Fruit fly (Drosophila melanogaster): ENCODE measurements around the gene CG4991.

CG4991 gene

dm6 chrX:17125017-17125821 is 33.6 kb downstream of the CG4991 start (continued):
- TF ChIP-seq Rel (GFP tag; optimal IDR thresholded peaks at IDR 0.05): no peak
- no peak for TF ChIP-seq Rel (tag; optimal IDR thresholded peaks at IDR 0.05)
- no peak for TF ChIP-seq ey (GFP tag; optimal IDR thresholded peaks at IDR 0.05)
- TF ChIP-seq Hr83 (GFP tag; optimal IDR thresholded peaks at IDR 0.05; ENCODE audit: poor library complexity, severe bottlenecking): no peak

- TF ChIP-seq Jra (GFP tag; optimal IDR thresholded peaks at IDR 0.05): peak; percentile 11
- no peak for TF ChIP-seq tai (GFP tag; optimal IDR thresholded peaks at IDR 0.05)
- TF ChIP-seq foxo (GFP tag; optimal IDR thresholded peaks at IDR 0.05): peak in 1 of 2 experiments; percentile 74
- TF ChIP-seq rgr (GFP tag; optimal IDR thresholded peaks at IDR 0.05): peak; percentile 75
- peak; percentile 71 for TF ChIP-seq OdsH (GFP tag; optimal IDR thresholded peaks at IDR 0.05)
- TF ChIP-seq Vsx2 (GFP tag; optimal IDR thresholded peaks at IDR 0.05; ENCODE audit: partially characterized antibody): no peak
- TF ChIP-seq dmrt93B (GFP tag; optimal IDR thresholded peaks at IDR 0.05): no peak
- peak; percentile 68 for TF ChIP-seq h (GFP tag; optimal IDR thresholded peaks at IDR 0.05)
- no peak for TF ChIP-seq ey (GFP tag; optimal IDR thresholded peaks at IDR 0.05)
- TF ChIP-seq Dfd (GFP tag; optimal IDR thresholded peaks at IDR 0.05): no peak
- no peak for TF ChIP-seq pan (optimal IDR thresholded peaks at IDR 0.05)
- TF ChIP-seq lola (GFP tag; optimal IDR thresholded peaks at IDR 0.05): no peak
- no peak for TF ChIP-seq jim (GFP tag; optimal IDR thresholded peaks at IDR 0.05)
- peak; percentile 63 for TF ChIP-seq HLH106 (tag; optimal IDR thresholded peaks at IDR 0.05)
- TF ChIP-seq sv (GFP tag; optimal IDR thresholded peaks at IDR 0.05): peak; percentile 24
- peak; percentile 3 for TF ChIP-seq Hr83 (GFP tag; optimal IDR thresholded peaks at IDR 0.05; ENCODE audit: poor library complexity, severe bottlenecking)
- peak; percentile 60 for TF ChIP-seq Dif (GFP tag; optimal IDR thresholded peaks at IDR 0.05; ENCODE audit: partially characterized antibody)
- TF ChIP-seq dl (GFP tag; optimal IDR thresholded peaks at IDR 0.05; ENCODE audit: insufficient read depth in 1 of 2, partially characterized antibody in 2 of 2): no peak
- TF ChIP-seq br (GFP tag; optimal IDR thresholded peaks at IDR 0.05): peak; percentile 31
- TF ChIP-seq sage (GFP tag; optimal IDR thresholded peaks at IDR 0.05): peak; percentile 19
- TF ChIP-seq N (GFP tag; optimal IDR thresholded peaks at IDR 0.05): no peak
- TF ChIP-seq CrebA (GFP tag; optimal IDR thresholded peaks at IDR 0.05; ENCODE audit: borderline replicate concordance): no peak
- TF ChIP-seq Sp1 (GFP tag; optimal IDR thresholded peaks at IDR 0.05): peak; percentile 70
- TF ChIP-seq psq (GFP tag; optimal IDR thresholded peaks at IDR 0.05): peak; percentile 69
- no peak for TF ChIP-seq CG32264 (GFP tag; optimal IDR thresholded peaks at IDR 0.05)
- TF ChIP-seq fru (GFP tag; optimal IDR thresholded peaks at IDR 0.05): peak; percentile 50
- no peak for TF ChIP-seq woc (GFP tag; optimal IDR thresholded peaks at IDR 0.05)
- no peak for TF ChIP-seq Rel (GFP tag; optimal IDR thresholded peaks at IDR 0.05)
- peak; percentile 38 for TF ChIP-seq Rel (tag; optimal IDR thresholded peaks at IDR 0.05)
- peak; percentile 33 for TF ChIP-seq Hnf4 (GFP tag; optimal IDR thresholded peaks at IDR 0.05)
These were observed 38.2 kb downstream of the CG4991 start for dm6 chrX:17129733-17130466.

- TF ChIP-seq CG9705 (GFP tag; optimal IDR thresholded peaks at IDR 0.05) (no peak), psq (GFP tag; optimal IDR thresholded peaks at IDR 0.05) (no peak), h (GFP tag; optimal IDR thresholded peaks at IDR 0.05) (no peak)
These were observed 41.0 kb downstream of the CG4991 start for dm6 chrX:17132685-17133084.

DNA sequence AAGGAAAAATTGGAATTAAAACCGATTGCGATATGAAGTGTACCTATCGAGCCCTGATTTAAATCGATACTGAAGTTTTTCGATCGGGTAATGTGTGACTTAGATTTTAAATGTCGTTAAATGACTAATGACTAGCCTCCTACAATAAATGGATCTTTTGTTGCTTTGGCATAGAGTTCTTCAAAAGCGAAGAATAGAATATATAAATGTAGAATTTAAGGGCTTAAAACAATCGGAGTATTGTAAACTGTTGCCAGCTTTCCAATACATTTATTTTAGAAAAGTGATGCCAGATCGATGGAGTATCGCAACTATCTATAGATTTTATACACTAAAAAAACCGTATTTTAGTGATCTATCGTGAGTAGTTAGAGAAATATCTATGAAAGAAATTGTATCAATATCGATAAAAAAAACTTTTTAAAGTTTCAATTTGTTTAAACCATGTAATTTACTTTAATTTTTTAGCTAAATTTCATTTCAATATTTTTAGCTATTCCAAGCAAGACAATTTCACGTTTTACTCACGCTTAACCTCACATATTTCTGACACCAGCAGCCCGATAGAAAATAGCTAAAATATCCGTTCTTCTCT is 51.4 kb downstream of the CG4991 start, which contains the start of the genes mei-217 and mei-218:
Gene mei-217, minus strand, starts transcription at position 51 of the 595 bp plus-strand sequence.
Gene mei-218, minus strand, starts transcription at position 51 of the 595 bp plus-strand sequence.
- no peak for TF ChIP-seq lola (GFP tag; optimal IDR thresholded peaks at IDR 0.05)
- no peak for TF ChIP-seq Myc (optimal IDR thresholded peaks at IDR 0.05)
- TF ChIP-seq CG32264 (GFP tag; optimal IDR thresholded peaks at IDR 0.05): no peak
- no peak for TF ChIP-seq usp (GFP tag; optimal IDR thresholded peaks at IDR 0.05)
- TF ChIP-seq Mio (GFP tag; optimal IDR thresholded peaks at IDR 0.05): no peak
- no peak for TF ChIP-seq dl (GFP tag; optimal IDR thresholded peaks at IDR 0.05; ENCODE audit: insufficient read depth in 1 of 2, partially characterized antibody in 2 of 2)
- TF ChIP-seq woc (GFP tag; optimal IDR thresholded peaks at IDR 0.05): peak; percentile 41
- no peak for TF ChIP-seq fru (GFP tag; optimal IDR thresholded peaks at IDR 0.05)
